Fruit fly (Drosophila melanogaster): Measurements from ENCODE around the gene CG4080.

CG4080 gene

dm6 chr3L:9397156-9397555 lies 1.9 kb downstream of the CG4080 start (continued):
- TF ChIP-seq dati (GFP tag; IDR thresholded peaks at IDR 0.05) (no peak), ranshi (GFP tag; IDR thresholded peaks at IDR 0.05) (peak; percentile 51; the same call in 1 of the 2 replicates), insv (GFP tag; optimal IDR thresholded peaks at IDR 0.05) (no peak), bowl (GFP tag; IDR thresholded peaks at IDR 0.05) (no peak), CG1647 (GFP tag; optimal IDR thresholded peaks at IDR 0.05) (peak; percentile 69), Xrp1 (GFP tag; IDR thresholded peaks at IDR 0.05) (peak; percentile 66), CG11456 (GFP tag; IDR thresholded peaks at IDR 0.05) (no peak; the same call in 2 of the 3 replicates), scrt (GFP tag; optimal IDR thresholded peaks at IDR 0.05) (peak; percentile 82), Side (GFP tag; optimal IDR thresholded peaks at IDR 0.05) (peak; percentile 86), unc-4 (GFP tag; IDR thresholded peaks at IDR 0.05; ENCODE audit: partially characterized antibody) (no peak), Trl (optimal IDR thresholded peaks at IDR 0.05) (no peak), Trl (GFP tag; optimal IDR thresholded peaks at IDR 0.05) (peak; percentile 70), vvl (GFP tag; IDR thresholded peaks at IDR 0.05) (no peak), CG9932 (GFP tag; IDR thresholded peaks at IDR 0.05) (no peak), GATAe (GFP tag; conservative IDR thresholded peaks at IDR 0.05) (peak; percentile 23; the same call in 1 of the 2 replicates), slbo (GFP tag; IDR thresholded peaks at IDR 0.05) (no peak; the same call in 1 of the 2 replicates), gem (tag; optimal IDR thresholded peaks at IDR 0.05) (peak; percentile 47), CG3281 (GFP tag; optimal IDR thresholded peaks at IDR 0.05) (peak; percentile 91), CG6813 (GFP tag; optimal IDR thresholded peaks at IDR 0.05) (peak; percentile 90), MTF-1 (GFP tag; optimal IDR thresholded peaks at IDR 0.05; ENCODE audit: borderline replicate concordance) (peak; percentile 87), CG18011 (GFP tag; optimal IDR thresholded peaks at IDR 0.05) (no peak), Gug (GFP tag; IDR thresholded peaks at IDR 0.05) (no peak), ERR (GFP tag; optimal IDR thresholded peaks at IDR 0.05) (peak; percentile 49), cad (GFP tag; optimal IDR thresholded peaks at IDR 0.05) (no peak), oc (tag; optimal IDR thresholded peaks at IDR 0.05) (no peak), gcm2 (GFP tag; optimal IDR thresholded peaks at IDR 0.05) (no peak), lmd (GFP tag; IDR thresholded peaks at IDR 0.05) (no peak)

- TF ChIP-seq MESR4 (GFP tag; optimal IDR thresholded peaks at IDR 0.05) (no peak), zen (tag; optimal IDR thresholded peaks at IDR 0.05) (no peak), gfzf (GFP tag; optimal IDR thresholded peaks at IDR 0.05) (no peak), CG10431 (GFP tag; optimal IDR thresholded peaks at IDR 0.05) (no peak), Blimp-1 (GFP tag; optimal IDR thresholded peaks at IDR 0.05) (no peak), gcm (GFP tag; optimal IDR thresholded peaks at IDR 0.05) (no peak), CG30431 (GFP tag; optimal IDR thresholded peaks at IDR 0.05) (no peak), CG8290 (GFP tag; optimal IDR thresholded peaks at IDR 0.05) (no peak), CG8290 (tag; optimal IDR thresholded peaks at IDR 0.05) (peak in 1 of 2 experiments; percentile 21), CG4424 (GFP tag; optimal IDR thresholded peaks at IDR 0.05) (no peak), cato (GFP tag; optimal IDR thresholded peaks at IDR 0.05; ENCODE audit: borderline replicate concordance) (no peak), HmgZ (tag; optimal IDR thresholded peaks at IDR 0.05) (no peak), grau (tag; optimal IDR thresholded peaks at IDR 0.05) (no peak), chinmo (GFP tag; IDR thresholded peaks at IDR 0.05; ENCODE audit: partially characterized antibody) (peak; percentile 75; the same call in 1 of the 4 replicates), vnd (GFP tag; IDR thresholded peaks at IDR 0.05; ENCODE audit: partially characterized antibody) (0 out of 3 replicates have a peak, but pooled peaks have one; percentile 10), tna (GFP tag; IDR thresholded peaks at IDR 0.05; ENCODE audit: partially characterized antibody) (no peak), dan (GFP tag; IDR thresholded peaks at IDR 0.05) (no peak), disco-r (GFP tag; optimal IDR thresholded peaks at IDR 0.05) (no peak), CG17802 (tag; optimal IDR thresholded peaks at IDR 0.05) (no peak), Six4 (GFP tag; optimal IDR thresholded peaks at IDR 0.05) (no peak), dati (GFP tag; IDR thresholded peaks at IDR 0.05) (no peak), CG6254 (GFP tag; optimal IDR thresholded peaks at IDR 0.05) (no peak), inv (GFP tag; IDR thresholded peaks at IDR 0.05; ENCODE audit: partially characterized antibody) (no peak), hkb (optimal IDR thresholded peaks at IDR 0.05) (no peak), hkb (GFP tag; IDR thresholded peaks at IDR 0.05) (no peak), psq (GFP tag; optimal IDR thresholded peaks at IDR 0.05) (no peak), crol (GFP tag; IDR thresholded peaks at IDR 0.05) (peak; percentile 67)
These were observed 2.3 kb downstream of the CG4080 start for dm6 chr3L:9396704-9397103.

Measured in whole organism, embryonic.